Worm (Caenorhabditis elegans): Measurements from ENCODE around the gene elo-2.

DNA sequence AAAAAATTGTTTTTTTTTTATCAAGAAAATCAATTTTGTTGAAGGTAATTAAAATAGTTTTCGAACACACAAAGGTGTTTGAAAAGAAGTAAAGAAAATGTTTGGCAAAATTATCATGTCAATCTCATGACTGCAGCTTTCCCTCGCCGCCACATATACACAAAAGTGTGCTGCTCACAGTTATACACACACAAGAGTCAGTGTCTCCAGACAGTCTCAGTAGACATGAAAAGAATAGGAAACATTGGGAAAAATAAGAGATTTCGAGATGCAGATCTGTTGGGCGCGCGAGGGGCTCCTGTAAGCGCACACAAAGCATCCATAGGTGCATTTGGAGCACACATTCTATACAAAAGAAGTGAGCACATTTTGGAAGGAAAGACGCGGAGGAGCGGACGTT lies 18.9 kb downstream of the elo-2 start:
- TF ChIP-seq ama-1 (optimal IDR thresholded peaks at IDR 0.05) (no peak), aly-1 (tag; optimal IDR thresholded peaks at IDR 0.05) (no peak), tra-4 (tag; optimal IDR thresholded peaks at IDR 0.05) (no peak), F13C5.2 (tag; optimal IDR thresholded peaks at IDR 0.05) (no peak), hnd-1 (tag; optimal IDR thresholded peaks at IDR 0.05) (no peak), tbx-11 (GFP tag; IDR thresholded peaks at IDR 0.05) (no peak), ceh-36 (tag; optimal IDR thresholded peaks at IDR 0.05) (no peak), hmg-4 (GFP tag; optimal IDR thresholded peaks at IDR 0.05) (no peak), pes-1 (GFP tag; IDR thresholded peaks at IDR 0.05) (no peak)

All from whole organism, early embryonic.